Fruit fly (Drosophila melanogaster) whole organism: ENCODE results near the gene CG17193.

ENCODE experiments used
- CG8478 ChIP-seq: fragments of >200 bp; optimal IDR thresholded peaks from 2 replicates; lab custom pipeline; 2018; ENCODE audit warnings: inconsistent platforms
- Dll ChIP-seq: fragments of >200 bp; optimal IDR thresholded peaks from 2 replicates; lab custom pipeline; 2017
- EcR ChIP-seq, 2 experiments: fragments of >200 bp; optimal IDR thresholded peaks; 2 replicates each; lab custom pipeline; 2017; ENCODE audit warnings: missing biosample characterization in 2 of 2, missing genetic modification characterization in 2 of 2, missing genetic modification reagents in 2 of 2
- pan ChIP-seq: fragments of >200 bp; optimal IDR thresholded peaks from 2 replicates; lab custom pipeline; 2017
- psq ChIP-seq: fragments of >200 bp; optimal IDR thresholded peaks from 2 replicates; lab custom pipeline; 2017
- usp ChIP-seq: fragments of >200 bp; optimal IDR thresholded peaks from 2 replicates; lab custom pipeline; 2017; ENCODE audit warnings: missing biosample characterization, missing genetic modification characterization, mixed read lengths

Gene CG17193

dm6 chr3R:20021152-20021769 is 34.6 kb downstream of the CG17193 start, which contains the start of the genes PIG-L and psidin:
PIG-L (minus strand) TSS chr3R:20021338.
psidin (plus strand) TSS chr3R:20021704.
- TF ChIP-seq Dll (lab: Kevin White, UChicago) (no peak), pan (lab: Kevin White, UChicago) (no peak), EcR (GFP tag; optimal IDR thresholded peaks at IDR 0.05; lab: Kevin White, UChicago) (no peak), usp (GFP tag; lab: Kevin White, UChicago) (no peak), psq (lab: Kevin White, UChicago) (no peak), CG8478 (no peak)

dm6 chr3R:20013404-20013922 is 42.4 kb downstream of the CG17193 start, which contains the start of the genes CG17190 and CG4836:
CG17190 (minus strand) TSS chr3R:20013504.
CG4836 (plus strand) TSS chr3R:20013872.
- TF ChIP-seq Dll (lab: Kevin White, UChicago): no peak
- TF ChIP-seq pan (lab: Kevin White, UChicago): no peak
- TF ChIP-seq psq (lab: Kevin White, UChicago): no peak
- TF ChIP-seq EcR (GFP tag; optimal IDR thresholded peaks at IDR 0.05; lab: Kevin White, UChicago): no peak
- no peak for TF ChIP-seq CG8478
- no peak for TF ChIP-seq usp (GFP tag; lab: Kevin White, UChicago)

dm6 chr3R:20012688-20013087 is 43.2 kb downstream of the CG17193 start:
- TF ChIP-seq CG8478 (no peak), pan (lab: Kevin White, UChicago) (no peak), psq (lab: Kevin White, UChicago) (no peak), usp (GFP tag; lab: Kevin White, UChicago) (no peak), EcR (GFP tag; optimal IDR thresholded peaks at IDR 0.05; lab: Kevin White, UChicago) (no peak), Dll (lab: Kevin White, UChicago) (no peak)

- TF ChIP-seq EcR (GFP tag; optimal IDR thresholded peaks at IDR 0.05; lab: Kevin White, UChicago): no peak
- no peak for TF ChIP-seq pan (lab: Kevin White, UChicago)
- no peak for TF ChIP-seq psq (lab: Kevin White, UChicago)
- TF ChIP-seq Dll (lab: Kevin White, UChicago): no peak
- no peak for TF ChIP-seq usp (GFP tag; lab: Kevin White, UChicago)
- TF ChIP-seq CG8478: no peak
Measured at dm6 chr3R:20010942-20011341, 45.0 kb downstream of the CG17193 start.

- TF ChIP-seq psq (lab: Kevin White, UChicago) (peak; percentile 48), EcR (GFP tag; optimal IDR thresholded peaks at IDR 0.05; lab: Kevin White, UChicago) (no peak)
Measured at dm6 chr3R:20008372-20009051, 47.4 kb downstream of the CG17193 start, which contains the start of the genes Hs6st and MED25. Hs6st (minus strand) TSS chr3R:20008512. MED25 (plus strand) TSS chr3R:20008947.

- TF ChIP-seq EcR (GFP tag; optimal IDR thresholded peaks at IDR 0.05; lab: Kevin White, UChicago): no peak
Measured at dm6 chr3R:20007399-20008285, 48.3 kb downstream of the CG17193 start.

- TF ChIP-seq pan (lab: Kevin White, UChicago) (no peak), psq (lab: Kevin White, UChicago) (no peak), CG8478 (no peak), EcR (GFP tag; optimal IDR thresholded peaks at IDR 0.05; lab: Kevin White, UChicago) (no peak), Dll (lab: Kevin White, UChicago) (no peak), usp (GFP tag; lab: Kevin White, UChicago) (no peak)
Measured at dm6 chr3R:20006617-20007016, 49.3 kb downstream of the CG17193 start.

dm6 chr3R:20004697-20005096 is 51.2 kb downstream of the CG17193 start:
- TF ChIP-seq EcR (GFP tag; optimal IDR thresholded peaks at IDR 0.05; lab: Kevin White, UChicago) (no peak), pan (lab: Kevin White, UChicago) (no peak), psq (lab: Kevin White, UChicago) (no peak), usp (GFP tag; lab: Kevin White, UChicago) (no peak), Dll (lab: Kevin White, UChicago) (no peak), CG8478 (no peak)

dm6 chr3R:20001595-20001997 is 54.3 kb downstream of the CG17193 start:
- TF ChIP-seq usp (GFP tag; lab: Kevin White, UChicago): no peak
- TF ChIP-seq CG8478: no peak
- TF ChIP-seq pan (lab: Kevin White, UChicago): no peak
- no peak for TF ChIP-seq psq (lab: Kevin White, UChicago)
- no peak for TF ChIP-seq Dll (lab: Kevin White, UChicago)
- TF ChIP-seq EcR (GFP tag; optimal IDR thresholded peaks at IDR 0.05; lab: Kevin White, UChicago): no peak

dm6 chr3R:19999474-19999873 is 56.4 kb downstream of the CG17193 start:
- TF ChIP-seq psq (lab: Kevin White, UChicago) (no peak), Dll (lab: Kevin White, UChicago) (no peak), pan (lab: Kevin White, UChicago) (peak; percentile 76), CG8478 (no peak), usp (GFP tag; lab: Kevin White, UChicago) (no peak)

- TF ChIP-seq Dll (lab: Kevin White, UChicago): no peak
- TF ChIP-seq psq (lab: Kevin White, UChicago): no peak
- TF ChIP-seq usp (GFP tag; lab: Kevin White, UChicago): no peak
- TF ChIP-seq EcR (GFP tag; optimal IDR thresholded peaks at IDR 0.05; lab: Kevin White, UChicago): no peak
- TF ChIP-seq pan (lab: Kevin White, UChicago): no peak
- TF ChIP-seq CG8478: no peak
Measured at dm6 chr3R:19998418-19998817, 57.5 kb downstream of the CG17193 start.
